Worm (Caenorhabditis elegans) whole organism, L3 larva: Measurements from ENCODE around the gene Y49F6B.9.
"Not testable (repeated sequence)": the region's sequence is repeated elsewhere in the genome, so short reads cannot be mapped to it uniquely, and the experiment has no call there.

Experiments used
- R02D3.7 ChIP-seq: fragments of 150-350 bp; optimal IDR thresholded peaks from 2 replicates; lab custom pipeline; 2014; ENCODE audit warnings: missing biosample characterization, missing genetic modification characterization
- ZK546.5 ChIP-seq: sonication (generic microtip); optimal IDR thresholded peaks from 2 replicates; lab custom pipeline; 2017; ENCODE audit warnings: missing biosample characterization, missing genetic modification characterization
- aly-2 ChIP-seq: fragments of 150-350 bp; optimal IDR thresholded peaks from 2 replicates; lab custom pipeline; 2014; ENCODE audit warnings: missing biosample characterization, missing genetic modification characterization
- ama-1 ChIP-seq: fragments of 150-350 bp; optimal IDR thresholded peaks from 2 replicates; lab custom pipeline; 2018
- ceh-16 ChIP-seq: sonication (generic microtip); optimal IDR thresholded peaks from 2 replicates; lab custom pipeline; 2017; ENCODE audit warnings: missing biosample characterization, missing genetic modification characterization
- ceh-28 ChIP-seq: fragments of 150-350 bp; optimal IDR thresholded peaks from 2 replicates; lab custom pipeline; 2014; ENCODE audit warnings: missing biosample characterization, missing genetic modification reagents, missing genetic modification characterization
- ceh-82 ChIP-seq: fragments of 150-350 bp; optimal IDR thresholded peaks from 2 replicates; lab custom pipeline; 2014; ENCODE audit warnings: missing biosample characterization, missing genetic modification characterization
- ceh-9 ChIP-seq: sonication (generic microtip); optimal IDR thresholded peaks from 2 replicates; lab custom pipeline; 2018; ENCODE audit warnings: missing biosample characterization, missing genetic modification characterization
- egl-27 ChIP-seq: sonication (generic microtip); optimal IDR thresholded peaks from 4 replicates; lab custom pipeline; 2017; ENCODE audit warnings: missing biosample characterization, missing genetic modification reagents, missing genetic modification characterization
- egl-5 ChIP-seq: fragments of 150-350 bp; optimal IDR thresholded peaks from 2 replicates; lab custom pipeline; 2017; ENCODE audit warnings: missing biosample characterization, missing genetic modification reagents, missing genetic modification characterization, inconsistent platforms
- elt-1 ChIP-seq: fragments of 150-350 bp; optimal IDR thresholded peaks from 2 replicates; lab custom pipeline; 2014; ENCODE audit warnings: missing biosample characterization, missing genetic modification characterization
- elt-2 ChIP-seq: sonication (generic microtip); optimal IDR thresholded peaks from 2 replicates; lab custom pipeline; 2016; ENCODE audit warnings: missing genetic modification reagents, mild to moderate bottlenecking, missing genetic modification characterization, missing compliant biosample characterization
- elt-3 ChIP-seq, 3 experiments: fragments of 150-350 bp in 1 of 3; sonication (generic microtip) in 2 of 3; optimal IDR thresholded peaks; 2 replicates in 2 of 3; 4 replicates in 1 of 3; lab custom pipeline; 2014 to 2017; ENCODE audit warnings: missing biosample characterization in 3 of 3, missing genetic modification characterization in 3 of 3
- eor-1 ChIP-seq, 2 experiments: fragments of 150-350 bp; optimal IDR thresholded peaks; 2 replicates each; lab custom pipeline; 2014 to 2018; ENCODE audit warnings: missing biosample characterization in 2 of 2, missing genetic modification characterization in 2 of 2
- fkh-10 ChIP-seq: sonication (generic microtip); optimal IDR thresholded peaks from 2 replicates; lab custom pipeline; 2017; ENCODE audit warnings: missing biosample characterization, missing genetic modification reagents, missing genetic modification characterization
- fkh-2 ChIP-seq: fragments of 150-350 bp; optimal IDR thresholded peaks from 2 replicates; lab custom pipeline; 2014; ENCODE audit warnings: missing biosample characterization, missing genetic modification reagents, missing genetic modification characterization
- hmg-11 ChIP-seq: sonication (generic microtip); optimal IDR thresholded peaks from 2 replicates; lab custom pipeline; 2016; ENCODE audit warnings: missing genetic modification characterization, missing compliant biosample characterization
- jun-1 ChIP-seq: fragments of 150-350 bp; optimal IDR thresholded peaks from 2 replicates; lab custom pipeline; 2014; ENCODE audit warnings: missing biosample characterization, missing genetic modification reagents, missing genetic modification characterization
- lin-15B ChIP-seq: fragments of 150-350 bp; optimal IDR thresholded peaks from 2 replicates; lab custom pipeline; 2014; ENCODE audit warnings: missing biosample characterization, missing genetic modification characterization
- lsy-12 ChIP-seq: sonication (generic microtip); optimal IDR thresholded peaks from 2 replicates; lab custom pipeline; 2016; ENCODE audit warnings: mild to moderate bottlenecking, missing genetic modification characterization, missing compliant biosample characterization
- mml-1 ChIP-seq: fragments of 150-350 bp; sonication (generic microtip); optimal IDR thresholded peaks from 3 replicates; lab custom pipeline; 2014; ENCODE audit warnings: missing biosample characterization, missing genetic modification characterization
- nfya-1 ChIP-seq: sonication (generic microtip); optimal IDR thresholded peaks from 2 replicates; lab custom pipeline; 2017; ENCODE audit warnings: missing genetic modification characterization, mild to moderate bottlenecking, missing compliant biosample characterization, antibody characterized with exemption, moderate library complexity; ENCODE audit not compliant: insufficient read depth
- nhr-11 ChIP-seq: fragments of 150-350 bp; optimal IDR thresholded peaks from 2 replicates; lab custom pipeline; 2014; ENCODE audit warnings: missing biosample characterization, missing genetic modification characterization
- nhr-12 ChIP-seq: fragments of 150-350 bp; optimal IDR thresholded peaks from 2 replicates; lab custom pipeline; 2014; ENCODE audit warnings: missing biosample characterization, missing genetic modification characterization
- nhr-28 ChIP-seq: fragments of 150-350 bp; optimal IDR thresholded peaks from 2 replicates; lab custom pipeline; 2014; ENCODE audit warnings: missing biosample characterization, missing genetic modification characterization
- nhr-43 ChIP-seq: sonication (generic microtip); optimal IDR thresholded peaks from 2 replicates; lab custom pipeline; 2016; ENCODE audit warnings: mild to moderate bottlenecking, missing genetic modification characterization, missing compliant biosample characterization; ENCODE audit not compliant: poor library complexity, severe bottlenecking
- nhr-67 ChIP-seq: fragments of 150-350 bp; optimal IDR thresholded peaks from 2 replicates; lab custom pipeline; 2014; ENCODE audit warnings: missing biosample characterization, missing genetic modification characterization
- nhr-76 ChIP-seq: fragments of 150-350 bp; sonication (generic microtip); optimal IDR thresholded peaks from 5 replicates; lab custom pipeline; 2014; ENCODE audit warnings: missing biosample characterization, missing genetic modification characterization
- nhr-77 ChIP-seq: fragments of 150-350 bp; optimal IDR thresholded peaks from 2 replicates; lab custom pipeline; 2014; ENCODE audit warnings: missing biosample characterization, missing genetic modification characterization
- pha-4 ChIP-seq: fragments of 150-350 bp; optimal IDR thresholded peaks from 2 replicates; lab custom pipeline; 2014; ENCODE audit warnings: missing biosample characterization, missing genetic modification reagents, missing genetic modification characterization
- pqm-1 ChIP-seq: fragments of 150-350 bp; optimal IDR thresholded peaks from 2 replicates; lab custom pipeline; 2017; ENCODE audit warnings: missing biosample characterization, missing genetic modification characterization, inconsistent platforms
- sea-2 ChIP-seq: fragments of 150-350 bp; sonication (generic microtip); optimal IDR thresholded peaks from 4 replicates; lab custom pipeline; 2014; ENCODE audit warnings: missing biosample characterization, missing genetic modification reagents, missing genetic modification characterization
- skn-1 ChIP-seq: fragments of 150-350 bp; optimal IDR thresholded peaks from 2 replicates; lab custom pipeline; 2014; ENCODE audit warnings: missing biosample characterization, missing genetic modification characterization
- snpc-4 ChIP-seq: fragments of 150-350 bp; optimal IDR thresholded peaks from 2 replicates; lab custom pipeline; 2014; ENCODE audit warnings: missing biosample characterization, missing genetic modification characterization
- unc-39 ChIP-seq: sonication (generic microtip); optimal IDR thresholded peaks from 4 replicates; lab custom pipeline; 2017; ENCODE audit warnings: missing biosample characterization, missing genetic modification characterization
- unc-62 ChIP-seq: fragments of 150-350 bp; sonication (generic microtip); optimal IDR thresholded peaks from 4 replicates; lab custom pipeline; 2014; ENCODE audit warnings: missing biosample characterization, missing genetic modification reagents, missing genetic modification characterization
- zag-1 ChIP-seq: fragments of 150-350 bp; optimal IDR thresholded peaks from 2 replicates; lab custom pipeline; 2014; ENCODE audit warnings: missing biosample characterization, missing genetic modification characterization
- ztf-11 ChIP-seq: fragments of 150-350 bp; optimal IDR thresholded peaks from 2 replicates; lab custom pipeline; 2014; ENCODE audit warnings: missing biosample characterization, missing genetic modification characterization
- ztf-4 ChIP-seq: fragments of 150-350 bp; optimal IDR thresholded peaks from 2 replicates; lab custom pipeline; 2014; ENCODE audit warnings: missing biosample characterization, missing genetic modification characterization

Y49F6B.9 gene

ce11 chrII:3472316-3472715 is 26.9 kb downstream of the Y49F6B.9 start, which contains the start of gene Y49F6B.12:
Gene Y49F6B.12 (minus strand): TSS chrII:3472416.
- TF ChIP-seq unc-39 (tag; lab: Kevin White, UChicago) (no peak), unc-62 (GFP tag; lab: Kevin White, UChicago) (no peak), zag-1 (tag; lab: Kevin White, UChicago) (no peak), nhr-43 (tag; lab: Kevin White, UChicago) (no peak), pha-4 (tag; lab: Kevin White, UChicago) (no peak), aly-2 (no peak), ceh-9 (tag; lab: Kevin White, UChicago) (no peak), sea-2 (no peak), ama-1 (no peak), egl-27 (no peak), nhr-77 (tag; lab: Kevin White, UChicago) (no peak), snpc-4 (tag; lab: Kevin White, UChicago) (no peak), egl-5 (no peak), nhr-76 (tag; lab: Kevin White, UChicago) (no peak)

ce11 chrII:3471603-3472002 is 27.6 kb downstream of the Y49F6B.9 start, which contains the start of gene Y49F6B.13:
Gene Y49F6B.13 (minus strand): TSS chrII:3471703.
- TF ChIP-seq nhr-11 (tag; lab: Kevin White, UChicago) (no peak), snpc-4 (tag; lab: Kevin White, UChicago) (no peak), hmg-11 (tag; lab: Kevin White, UChicago) (no peak), ZK546.5 (no peak), elt-2 (tag; lab: Kevin White, UChicago) (no peak), jun-1 (no peak)

ce11 chrII:3470549-3470948 is 28.6 kb downstream of the Y49F6B.9 start, which contains the start of gene Y49F6B.20:
Gene Y49F6B.20 (minus strand): TSS chrII:3470649.
- no peak for TF ChIP-seq nhr-67
- TF ChIP-seq pha-4 (tag; lab: Kevin White, UChicago) = no peak
- no peak for TF ChIP-seq ceh-28 (tag; lab: Kevin White, UChicago)
- TF ChIP-seq nhr-76 (tag; lab: Kevin White, UChicago) = no peak
- TF ChIP-seq elt-1 = no peak
- TF ChIP-seq ZK546.5 = no peak
- no peak for TF ChIP-seq zag-1 (tag; lab: Kevin White, UChicago)
- no peak for TF ChIP-seq nhr-28 (tag; lab: Kevin White, UChicago)
- TF ChIP-seq ztf-4 (tag; lab: Kevin White, UChicago) = no peak
- no peak for TF ChIP-seq nhr-12 (tag; lab: Kevin White, UChicago)
- no peak for TF ChIP-seq skn-1 (tag; lab: Kevin White, UChicago)
- no peak for TF ChIP-seq mml-1 (tag; lab: Kevin White, UChicago)
- TF ChIP-seq unc-62 (GFP tag; lab: Kevin White, UChicago) = no peak
- TF ChIP-seq fkh-2 (tag; lab: Kevin White, UChicago) = no peak
- TF ChIP-seq nfya-1 = no peak
- no peak for TF ChIP-seq fkh-10 (GFP tag; lab: Kevin White, UChicago)
- no peak for TF ChIP-seq ztf-11
- no peak for TF ChIP-seq R02D3.7 (tag; lab: Kevin White, UChicago)
- no peak for TF ChIP-seq lsy-12 (tag; lab: Kevin White, UChicago)

ce11 chrII:3464580-3464979 is 34.6 kb downstream of the Y49F6B.9 start, which contains the start of gene C16C8.10:
Gene C16C8.10 (minus strand): TSS chrII:3464680.
- not testable (repeated sequence) for TF ChIP-seq sea-2; elt-3 (tag; optimal IDR thresholded peaks at IDR 0.05; lab: Kevin White, UChicago); ceh-82 (tag; lab: Kevin White, UChicago)

ce11 chrII:3463097-3463496 is 36.1 kb downstream of the Y49F6B.9 start, which contains the start of gene C16C8.9:
Gene C16C8.9 (minus strand): TSS chrII:3463197.
- TF ChIP-seq pqm-1 (no peak), R02D3.7 (tag; lab: Kevin White, UChicago) (no peak), ceh-82 (tag; lab: Kevin White, UChicago) (no peak), aly-2 (no peak), egl-5 (no peak), lin-15B (no peak), snpc-4 (tag; lab: Kevin White, UChicago) (no peak), eor-1 (tag; optimal IDR thresholded peaks at IDR 0.05; lab: Kevin White, UChicago) (no peak), nhr-11 (tag; lab: Kevin White, UChicago) (no peak), ceh-16 (tag; lab: Kevin White, UChicago) (no peak), sea-2 (no peak), unc-39 (tag; lab: Kevin White, UChicago) (no peak)
